Worm (Caenorhabditis elegans) whole organism, L3 larva: ENCODE data around the gene F01D4.5.

Experiments used
- R02D3.7 ChIP-seq: fragments of 150-350 bp; optimal IDR thresholded peaks from 2 replicates; lab custom pipeline; 2014; ENCODE audit warnings: missing biosample characterization, missing genetic modification characterization
- ama-1 ChIP-seq: fragments of 150-350 bp; optimal IDR thresholded peaks from 2 replicates; lab custom pipeline; 2018
- ceh-28 ChIP-seq: fragments of 150-350 bp; optimal IDR thresholded peaks from 2 replicates; lab custom pipeline; 2014; ENCODE audit warnings: missing biosample characterization, missing genetic modification reagents, missing genetic modification characterization
- ceh-82 ChIP-seq: fragments of 150-350 bp; optimal IDR thresholded peaks from 2 replicates; lab custom pipeline; 2014; ENCODE audit warnings: missing biosample characterization, missing genetic modification characterization
- ceh-9 ChIP-seq: sonication (generic microtip); optimal IDR thresholded peaks from 2 replicates; lab custom pipeline; 2018; ENCODE audit warnings: missing biosample characterization, missing genetic modification characterization
- egl-27 ChIP-seq: sonication (generic microtip); optimal IDR thresholded peaks from 4 replicates; lab custom pipeline; 2017; ENCODE audit warnings: missing biosample characterization, missing genetic modification reagents, missing genetic modification characterization
- elt-1 ChIP-seq: fragments of 150-350 bp; optimal IDR thresholded peaks from 2 replicates; lab custom pipeline; 2014; ENCODE audit warnings: missing biosample characterization, missing genetic modification characterization
- elt-2 ChIP-seq: sonication (generic microtip); optimal IDR thresholded peaks from 2 replicates; lab custom pipeline; 2016; ENCODE audit warnings: missing genetic modification reagents, mild to moderate bottlenecking, missing genetic modification characterization, missing compliant biosample characterization
- fkh-10 ChIP-seq: sonication (generic microtip); optimal IDR thresholded peaks from 2 replicates; lab custom pipeline; 2017; ENCODE audit warnings: missing biosample characterization, missing genetic modification reagents, missing genetic modification characterization
- fkh-2 ChIP-seq: fragments of 150-350 bp; optimal IDR thresholded peaks from 2 replicates; lab custom pipeline; 2014; ENCODE audit warnings: missing biosample characterization, missing genetic modification reagents, missing genetic modification characterization
- fos-1 ChIP-seq: fragments of 150-350 bp; optimal IDR thresholded peaks from 2 replicates; lab custom pipeline; 2014; ENCODE audit warnings: missing biosample characterization, missing genetic modification characterization
- hmg-11 ChIP-seq: sonication (generic microtip); optimal IDR thresholded peaks from 2 replicates; lab custom pipeline; 2016; ENCODE audit warnings: missing genetic modification characterization, missing compliant biosample characterization
- jun-1 ChIP-seq: fragments of 150-350 bp; optimal IDR thresholded peaks from 2 replicates; lab custom pipeline; 2014; ENCODE audit warnings: missing biosample characterization, missing genetic modification reagents, missing genetic modification characterization
- lin-39 ChIP-seq: fragments of 150-350 bp; optimal IDR thresholded peaks from 2 replicates; lab custom pipeline; 2018; ENCODE audit warnings: missing biosample characterization, missing genetic modification reagents, missing genetic modification characterization
- lsy-12 ChIP-seq: sonication (generic microtip); optimal IDR thresholded peaks from 2 replicates; lab custom pipeline; 2016; ENCODE audit warnings: mild to moderate bottlenecking, missing genetic modification characterization, missing compliant biosample characterization
- mdl-1 ChIP-seq: fragments of 150-350 bp; optimal IDR thresholded peaks from 2 replicates; lab custom pipeline; 2014; ENCODE audit warnings: missing biosample characterization, missing genetic modification characterization
- nfya-1 ChIP-seq: sonication (generic microtip); optimal IDR thresholded peaks from 2 replicates; lab custom pipeline; 2017; ENCODE audit warnings: missing genetic modification characterization, mild to moderate bottlenecking, missing compliant biosample characterization, antibody characterized with exemption, moderate library complexity; ENCODE audit not compliant: insufficient read depth
- nhr-11 ChIP-seq: fragments of 150-350 bp; optimal IDR thresholded peaks from 2 replicates; lab custom pipeline; 2014; ENCODE audit warnings: missing biosample characterization, missing genetic modification characterization
- nhr-12 ChIP-seq: fragments of 150-350 bp; optimal IDR thresholded peaks from 2 replicates; lab custom pipeline; 2014; ENCODE audit warnings: missing biosample characterization, missing genetic modification characterization
- nhr-237 ChIP-seq: fragments of 150-350 bp; optimal IDR thresholded peaks from 2 replicates; lab custom pipeline; 2014; ENCODE audit warnings: missing biosample characterization, missing genetic modification characterization
- nhr-25 ChIP-seq: sonication (generic microtip); optimal IDR thresholded peaks from 2 replicates; lab custom pipeline; 2017; ENCODE audit warnings: missing biosample characterization, missing genetic modification characterization
- nhr-43 ChIP-seq: sonication (generic microtip); optimal IDR thresholded peaks from 2 replicates; lab custom pipeline; 2016; ENCODE audit warnings: mild to moderate bottlenecking, missing genetic modification characterization, missing compliant biosample characterization; ENCODE audit not compliant: poor library complexity, severe bottlenecking
- nhr-77 ChIP-seq: fragments of 150-350 bp; optimal IDR thresholded peaks from 2 replicates; lab custom pipeline; 2014; ENCODE audit warnings: missing biosample characterization, missing genetic modification characterization
- pha-4 ChIP-seq: fragments of 150-350 bp; optimal IDR thresholded peaks from 2 replicates; lab custom pipeline; 2014; ENCODE audit warnings: missing biosample characterization, missing genetic modification reagents, missing genetic modification characterization
- pqm-1 ChIP-seq: fragments of 150-350 bp; optimal IDR thresholded peaks from 2 replicates; lab custom pipeline; 2017; ENCODE audit warnings: missing biosample characterization, missing genetic modification characterization, inconsistent platforms
- sea-2 ChIP-seq: fragments of 150-350 bp; sonication (generic microtip); optimal IDR thresholded peaks from 4 replicates; lab custom pipeline; 2014; ENCODE audit warnings: missing biosample characterization, missing genetic modification reagents, missing genetic modification characterization
- skn-1 ChIP-seq: fragments of 150-350 bp; optimal IDR thresholded peaks from 2 replicates; lab custom pipeline; 2014; ENCODE audit warnings: missing biosample characterization, missing genetic modification characterization
- snpc-4 ChIP-seq: fragments of 150-350 bp; optimal IDR thresholded peaks from 2 replicates; lab custom pipeline; 2014; ENCODE audit warnings: missing biosample characterization, missing genetic modification characterization
- tbx-2 ChIP-seq: sonication (generic microtip); optimal IDR thresholded peaks from 2 replicates; lab custom pipeline; 2016; ENCODE audit warnings: mild to moderate bottlenecking, missing genetic modification characterization, missing compliant biosample characterization
- unc-39 ChIP-seq: sonication (generic microtip); optimal IDR thresholded peaks from 4 replicates; lab custom pipeline; 2017; ENCODE audit warnings: missing biosample characterization, missing genetic modification characterization
- unc-62 ChIP-seq: fragments of 150-350 bp; sonication (generic microtip); optimal IDR thresholded peaks from 4 replicates; lab custom pipeline; 2014; ENCODE audit warnings: missing biosample characterization, missing genetic modification reagents, missing genetic modification characterization
- zag-1 ChIP-seq: fragments of 150-350 bp; optimal IDR thresholded peaks from 2 replicates; lab custom pipeline; 2014; ENCODE audit warnings: missing biosample characterization, missing genetic modification characterization
- ztf-11 ChIP-seq: fragments of 150-350 bp; optimal IDR thresholded peaks from 2 replicates; lab custom pipeline; 2014; ENCODE audit warnings: missing biosample characterization, missing genetic modification characterization
- ztf-4 ChIP-seq: fragments of 150-350 bp; optimal IDR thresholded peaks from 2 replicates; lab custom pipeline; 2014; ENCODE audit warnings: missing biosample characterization, missing genetic modification characterization

F01D4.5 gene

ce11 chrIV:10466398-10466797 is 17.1 kb downstream of the F01D4.5 start:
- peak; percentile 85 for TF ChIP-seq elt-2 (tag; lab: Kevin White, UChicago)
- TF ChIP-seq mdl-1 (tag; lab: Kevin White, UChicago), result no peak
- TF ChIP-seq elt-1 (tag; lab: Kevin White, UChicago), result no peak
- peak; percentile 84 for TF ChIP-seq pqm-1

ce11 chrIV:10465764-10466163 is 17.7 kb downstream of the F01D4.5 start:
- TF ChIP-seq ceh-9 (tag; lab: Kevin White, UChicago) (no peak), nhr-12 (tag; lab: Kevin White, UChicago) (no peak), nhr-237 (no peak), ceh-82 (no peak), unc-62 (GFP tag; lab: Kevin White, UChicago) (no peak), elt-1 (tag; lab: Kevin White, UChicago) (no peak), fkh-10 (GFP tag; lab: Kevin White, UChicago) (no peak), hmg-11 (tag; lab: Kevin White, UChicago) (no peak), nhr-43 (tag; lab: Kevin White, UChicago) (no peak), ztf-11 (tag; lab: Kevin White, UChicago) (no peak), ztf-4 (no peak), ceh-28 (tag; lab: Kevin White, UChicago) (no peak), unc-39 (tag; lab: Kevin White, UChicago) (no peak), tbx-2 (no peak), mdl-1 (tag; lab: Kevin White, UChicago) (no peak), zag-1 (no peak), egl-27 (no peak)

- TF ChIP-seq elt-2 (tag; lab: Kevin White, UChicago) (peak; percentile 71), zag-1 (no peak), pha-4 (tag; lab: Kevin White, UChicago) (peak; percentile 3), R02D3.7 (no peak)
Measured at ce11 chrIV:10463987-10464638, 19.3 kb downstream of the F01D4.5 start, which contains the start of gene ugt-43. Gene ugt-43, plus strand, starts transcription at chrIV:10464588.

ce11 chrIV:10463127-10463526 is 20.3 kb downstream of the F01D4.5 start:
- TF ChIP-seq pqm-1 (peak; percentile 97), elt-2 (tag; lab: Kevin White, UChicago) (peak; percentile 95), lin-39 (no peak), tbx-2 (no peak), skn-1 (peak; percentile 78), fos-1 (tag; lab: Kevin White, UChicago) (peak; percentile 30), nhr-43 (tag; lab: Kevin White, UChicago) (no peak), fkh-2 (no peak), jun-1 (peak; percentile 51)

ce11 chrIV:10462608-10463007 is 20.8 kb downstream of the F01D4.5 start:
- TF ChIP-seq ztf-11 (tag; lab: Kevin White, UChicago) (no peak), nhr-25 (no peak), ama-1 (lab: Kevin White, UChicago) (no peak), ceh-28 (tag; lab: Kevin White, UChicago) (no peak), nhr-11 (no peak), snpc-4 (tag; lab: Kevin White, UChicago) (no peak), nhr-77 (tag; lab: Kevin White, UChicago) (no peak), nfya-1 (tag; lab: Kevin White, UChicago) (no peak), lsy-12 (tag; lab: Kevin White, UChicago) (no peak), R02D3.7 (no peak), nhr-43 (tag; lab: Kevin White, UChicago) (no peak)

ce11 chrIV:10461767-10462166 is 21.7 kb downstream of the F01D4.5 start, which contains the start of gene mec-3:
Gene mec-3, minus strand, starts transcription at chrIV:10461867.
- TF ChIP-seq jun-1 (no peak), fkh-2 (no peak), nfya-1 (tag; lab: Kevin White, UChicago) (peak; percentile 10), sea-2 (GFP tag; lab: Kevin White, UChicago) (no peak), hmg-11 (tag; lab: Kevin White, UChicago) (no peak), ama-1 (lab: Kevin White, UChicago) (no peak), ztf-11 (tag; lab: Kevin White, UChicago) (no peak)
